Fruit fly (Drosophila melanogaster): Measurements from ENCODE around the gene CG6310.

The CG6310 gene

DNA sequence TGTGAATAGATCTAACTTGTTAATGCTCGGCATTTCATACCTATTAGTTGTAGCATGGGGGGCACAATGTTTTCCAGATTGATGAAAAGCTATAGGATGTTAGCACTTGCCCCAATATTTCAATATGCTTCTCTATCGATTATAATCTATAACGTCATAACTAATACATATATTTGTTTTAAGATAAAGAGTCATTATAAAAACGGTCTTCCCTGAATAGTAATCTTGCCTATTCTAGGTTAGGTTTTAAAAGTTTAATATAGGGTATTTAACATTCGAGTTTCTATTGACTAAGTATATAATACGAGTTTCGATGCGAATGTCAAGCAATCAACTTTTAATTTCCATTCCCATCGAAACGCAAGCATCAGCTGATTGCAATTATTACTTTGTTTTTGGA lies 8.5 kb downstream of the CG6310 start, which contains the start of the genes CG6321 and Blos2 (continued):
- no peak for TF ChIP-seq Opbp (GFP tag; IDR thresholded peaks at IDR 0.05; ENCODE audit: partially characterized antibody)
- TF ChIP-seq Nf-YA (GFP tag; IDR thresholded peaks at IDR 0.05), result 0 out of 2 replicates have a peak, but pooled peaks have one; percentile 32
- peak; percentile 16; the same call in 1 of the 2 replicates for TF ChIP-seq seq (GFP tag; IDR thresholded peaks at IDR 0.05)
- TF ChIP-seq CG1602 (GFP tag; optimal IDR thresholded peaks at IDR 0.05), result peak; percentile 51
- peak; percentile 17 for TF ChIP-seq CG18011 (GFP tag; optimal IDR thresholded peaks at IDR 0.05)
- TF ChIP-seq CG2202 (tag; optimal IDR thresholded peaks at IDR 0.05), result peak; percentile 32
- 0 out of 2 replicates have a peak, but pooled peaks have one; percentile 45 for TF ChIP-seq CG31224 (GFP tag; IDR thresholded peaks at IDR 0.05)
- peak; percentile 32 for TF ChIP-seq CG9609 (GFP tag; optimal IDR thresholded peaks at IDR 0.05)
- peak; percentile 76 for TF ChIP-seq fd96Cb (tag; optimal IDR thresholded peaks at IDR 0.05)
- no peak for TF ChIP-seq Bgb (GFP tag; IDR thresholded peaks at IDR 0.05; ENCODE audit: partially characterized antibody)
- TF ChIP-seq CG14965 (GFP tag; optimal IDR thresholded peaks at IDR 0.05; ENCODE audit: borderline replicate concordance), result no peak
- 0 out of 2 replicates have a peak, but pooled peaks have one; percentile 22 for TF ChIP-seq Adf1 (GFP tag; IDR thresholded peaks at IDR 0.05)
- no peak for TF ChIP-seq hb (GFP tag; IDR thresholded peaks at IDR 0.05; ENCODE audit: partially characterized antibody)
- TF ChIP-seq exex (tag; optimal IDR thresholded peaks at IDR 0.05), result peak; percentile 81
- no peak for TF ChIP-seq Usf (GFP tag; optimal IDR thresholded peaks at IDR 0.05)
- peak in 1 of 3 experiments; percentile 72 for TF ChIP-seq lola (GFP tag; optimal IDR thresholded peaks at IDR 0.05)
- peak; percentile 70; the same call in 1 of the 2 replicates for TF ChIP-seq CG32532 (GFP tag; IDR thresholded peaks at IDR 0.05)
- TF ChIP-seq Aef1 (GFP tag; IDR thresholded peaks at IDR 0.05), result peak; percentile 30; the same call in 1 of the 3 replicates
- TF ChIP-seq gcm2 (GFP tag; optimal IDR thresholded peaks at IDR 0.05), result peak; percentile 24
- no peak for TF ChIP-seq CG6175 (GFP tag; IDR thresholded peaks at IDR 0.05)
- peak; percentile 50 for TF ChIP-seq CG9932 (GFP tag; IDR thresholded peaks at IDR 0.05)
- peak; percentile 57; the same call in 1 of the 3 replicates for TF ChIP-seq CG11456 (GFP tag; IDR thresholded peaks at IDR 0.05)
- TF ChIP-seq CG15601 (tag; optimal IDR thresholded peaks at IDR 0.05), result peak; percentile 68
- TF ChIP-seq Doc3 (GFP tag; IDR thresholded peaks at IDR 0.05; ENCODE audit: partially characterized antibody), result no peak
- TF ChIP-seq salm (tag; optimal IDR thresholded peaks at IDR 0.05), result peak; percentile 77
- peak; percentile 75 for TF ChIP-seq dmrt11E (tag; optimal IDR thresholded peaks at IDR 0.05)
- TF ChIP-seq NK7.1 (GFP tag; optimal IDR thresholded peaks at IDR 0.05), result peak; percentile 25
- TF ChIP-seq CG6654 (GFP tag; optimal IDR thresholded peaks at IDR 0.05), result peak; percentile 21
- peak; percentile 61 for TF ChIP-seq tin (GFP tag; optimal IDR thresholded peaks at IDR 0.05)
- TF ChIP-seq CG30431 (GFP tag; optimal IDR thresholded peaks at IDR 0.05), result no peak
- peak; percentile 20 for TF ChIP-seq Mes4 (GFP tag; optimal IDR thresholded peaks at IDR 0.05)
- peak; percentile 87 for TF ChIP-seq CG8924 (tag; optimal IDR thresholded peaks at IDR 0.05)
- no peak for TF ChIP-seq CG42726 (GFP tag; IDR thresholded peaks at IDR 0.05; ENCODE audit: partially characterized antibody)
- TF ChIP-seq ara (GFP tag; IDR thresholded peaks at IDR 0.05), result 0 out of 2 replicates have a peak, but pooled peaks have one; percentile 34
- TF ChIP-seq sisA (GFP tag; IDR thresholded peaks at IDR 0.05), result peak; percentile 54
- peak; percentile 4 for TF ChIP-seq CG18764 (GFP tag; optimal IDR thresholded peaks at IDR 0.05)
- TF ChIP-seq CG13775 (GFP tag; optimal IDR thresholded peaks at IDR 0.05), result peak; percentile 61

DNA sequence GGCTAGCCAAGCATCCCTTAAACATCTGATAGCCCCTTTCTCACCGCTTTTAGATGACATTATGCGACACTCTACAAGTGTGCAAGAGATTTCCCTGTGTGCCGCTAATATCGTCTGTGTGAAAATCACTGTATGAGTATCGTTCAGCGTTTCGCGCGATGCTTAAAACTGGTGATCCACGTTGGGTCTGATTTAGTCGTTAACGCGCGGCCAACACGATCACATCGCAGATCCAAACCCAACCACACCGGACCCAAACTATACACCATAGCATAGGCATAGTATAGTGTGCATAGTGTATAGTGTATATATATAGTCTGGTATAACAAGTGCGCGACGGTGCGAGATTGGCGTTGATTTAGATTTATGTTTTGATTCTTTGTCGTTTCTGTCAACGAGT lies 15.8 kb downstream of the CG6310 start, which contains the start of gene CG7888:
TSS of gene CG7888 (plus strand) at position 193 of the 400 bp plus-strand sequence.
- peak; percentile 18 for TF ChIP-seq CG15514 (GFP tag; optimal IDR thresholded peaks at IDR 0.05)
- peak; percentile 14 for TF ChIP-seq D19A (tag; optimal IDR thresholded peaks at IDR 0.05)
- no peak for TF ChIP-seq org-1 (GFP tag; optimal IDR thresholded peaks at IDR 0.05)
- TF ChIP-seq CG6175 (GFP tag; IDR thresholded peaks at IDR 0.05), result no peak
- no peak for TF ChIP-seq CG5245 (GFP tag; optimal IDR thresholded peaks at IDR 0.05)
- TF ChIP-seq cad (GFP tag; optimal IDR thresholded peaks at IDR 0.05), result no peak
- no peak for TF ChIP-seq tio (GFP tag; optimal IDR thresholded peaks at IDR 0.05)
- 0 out of 3 replicates have a peak, but pooled peaks have one; percentile 31 for TF ChIP-seq CG11456 (GFP tag; IDR thresholded peaks at IDR 0.05)
- TF ChIP-seq CG13894 (tag; optimal IDR thresholded peaks at IDR 0.05), result peak; percentile 63
- TF ChIP-seq fu2 (GFP tag; optimal IDR thresholded peaks at IDR 0.05), result no peak
- TF ChIP-seq CG8290 (GFP tag; optimal IDR thresholded peaks at IDR 0.05), result no peak
- TF ChIP-seq CG8290 (tag; optimal IDR thresholded peaks at IDR 0.05), result peak in 1 of 2 experiments; percentile 46
- no peak for TF ChIP-seq vnd (GFP tag; IDR thresholded peaks at IDR 0.05; ENCODE audit: partially characterized antibody)
- TF ChIP-seq disco-r (GFP tag; optimal IDR thresholded peaks at IDR 0.05), result no peak
- TF ChIP-seq CG12769 (tag; optimal IDR thresholded peaks at IDR 0.05), result peak; percentile 3
- peak; percentile 13 for TF ChIP-seq CG15269 (tag; optimal IDR thresholded peaks at IDR 0.05)
- TF ChIP-seq CG4424 (GFP tag; optimal IDR thresholded peaks at IDR 0.05), result no peak
